Worm (Caenorhabditis elegans) whole organism, L4 larva: Measurements from ENCODE around the gene C25D7.10.

Experiments
- D1046.2 ChIP-seq: fragments of 200-800 bp; sonication (Bioruptor generic); IDR thresholded peaks from 2 replicates; pipeline ENCODE4 v1.3.6; 2022; ENCODE audit warnings: missing genetic modification characterization, missing compliant biosample characterization
- F49E8.2 ChIP-seq: sonication (generic microtip); optimal IDR thresholded peaks from 2 replicates; lab custom pipeline; 2016; ENCODE audit warnings: missing compliant biosample characterization, mild to moderate bottlenecking, missing genetic modification characterization, borderline replicate concordance
- T20F7.1 ChIP-seq: fragments of 200-800 bp; sonication (Bioruptor generic); optimal IDR thresholded peaks from 2 replicates; lab custom pipeline; 2018; ENCODE audit warnings: mild to moderate bottlenecking, missing genetic modification characterization, missing compliant biosample characterization
- Y5F2A.4 ChIP-seq: fragments of 200-800 bp; sonication (Bioruptor generic); optimal IDR thresholded peaks from 2 replicates; lab custom pipeline; 2018; ENCODE audit warnings: mild to moderate bottlenecking, missing genetic modification characterization, missing compliant biosample characterization
- Y75B8A.6 ChIP-seq: fragments of 200-800 bp; sonication (Bioruptor generic); IDR thresholded peaks from 2 replicates; pipeline ENCODE4 v1.3.6; 2022; ENCODE audit warnings: missing genetic modification reagents, missing genetic modification characterization, missing compliant biosample characterization
- ZK546.5 ChIP-seq, 2 experiments: sonication (generic microtip); optimal IDR thresholded peaks; 2 replicates each; lab custom pipeline; 2017; ENCODE audit warnings: missing biosample characterization in 2 of 2, missing genetic modification characterization in 2 of 2
- aha-1 ChIP-seq: fragments of 150-350 bp; peaks from one replicate; lab custom pipeline; 2014; ENCODE audit warnings: missing biosample characterization, missing genetic modification characterization
- aly-2 ChIP-seq: sonication (generic microtip); optimal IDR thresholded peaks from 2 replicates; lab custom pipeline; 2018; ENCODE audit warnings: missing biosample characterization, missing genetic modification characterization
- ceh-20 ChIP-seq: fragments of 200-800 bp; sonication (Bioruptor generic); IDR thresholded peaks from 2 replicates; pipeline ENCODE4 v1.3.6; 2022; ENCODE audit warnings: missing genetic modification reagents, missing genetic modification characterization, missing compliant biosample characterization
- daf-16 ChIP-seq, 3 experiments: sonication (generic microtip); optimal IDR thresholded peaks; 2 replicates each; lab custom pipeline; 2016 to 2017; ENCODE audit warnings: missing genetic modification characterization in 3 of 3, missing genetic modification reagents in 3 of 3, mild to moderate bottlenecking in 2 of 3, missing compliant biosample characterization in 2 of 3, missing biosample characterization in 1 of 3, moderate library complexity in 1 of 3
- daf-19 ChIP-seq: fragments of 200-800 bp; sonication (Bioruptor generic); conservative IDR thresholded peaks from 2 replicates; pipeline ENCODE4 v1.3.6; 2022; ENCODE audit warnings: missing genetic modification characterization, missing compliant biosample characterization
- daf-8 ChIP-seq: fragments of 200-800 bp; sonication (Bioruptor generic); IDR thresholded peaks from 2 replicates; pipeline ENCODE4 v1.3.6; 2022; ENCODE audit warnings: missing genetic modification characterization, missing compliant biosample characterization
- dmd-6 ChIP-seq: fragments of 200-800 bp; sonication (Bioruptor generic); IDR thresholded peaks from 2 replicates; pipeline ENCODE4 v1.3.6; 2022; ENCODE audit warnings: missing genetic modification reagents, missing genetic modification characterization, missing compliant biosample characterization
- dmd-9 ChIP-seq: fragments of 200-800 bp; sonication (Bioruptor generic); IDR thresholded peaks from 2 replicates; pipeline ENCODE4 v1.3.6; 2022; ENCODE audit warnings: missing genetic modification reagents, missing genetic modification characterization, missing compliant biosample characterization
- dve-1 ChIP-seq: sonication (generic microtip); optimal IDR thresholded peaks from 2 replicates; lab custom pipeline; 2017; ENCODE audit warnings: antibody characterized with exemption, mild to moderate bottlenecking, missing genetic modification characterization, missing compliant biosample characterization; ENCODE audit not compliant: insufficient read depth
- hif-1 ChIP-seq, 2 experiments: sonication (generic microtip); optimal IDR thresholded peaks; 2 replicates each; lab custom pipeline; 2016 to 2017; ENCODE audit warnings: missing compliant biosample characterization in 2 of 2, missing genetic modification characterization in 2 of 2, missing genetic modification reagents in 2 of 2, missing genotype in 2 of 2, mild to moderate bottlenecking in 1 of 2
- hmg-1.1 ChIP-seq: fragments of 200-800 bp; sonication (Bioruptor generic); IDR thresholded peaks from 2 replicates; pipeline ENCODE4 v1.3.6; 2022; ENCODE audit warnings: missing genetic modification reagents, missing genetic modification characterization, missing compliant biosample characterization
- jun-1 ChIP-seq: fragments of 150-350 bp; optimal IDR thresholded peaks from 2 replicates; lab custom pipeline; 2014; ENCODE audit warnings: missing biosample characterization, missing genetic modification reagents, missing genetic modification characterization
- lin-38 ChIP-seq: fragments of 200-800 bp; sonication (Bioruptor generic); IDR thresholded peaks from 2 replicates; pipeline ENCODE4 v1.3.6; 2022; ENCODE audit warnings: missing genetic modification reagents, missing genetic modification characterization, missing compliant biosample characterization
- madf-9 ChIP-seq: fragments of 200-800 bp; sonication (Bioruptor generic); conservative IDR thresholded peaks from 2 replicates; pipeline ENCODE4 v1.3.6; 2022; ENCODE audit warnings: missing genetic modification reagents, missing genetic modification characterization, missing compliant biosample characterization
- mdl-1 ChIP-seq, 2 experiments: fragments of 150-350 bp in 1 of 2; sonication (generic microtip) in 1 of 2; optimal IDR thresholded peaks; 2 replicates each; lab custom pipeline; 2014 to 2017; ENCODE audit warnings: missing biosample characterization in 2 of 2, missing genetic modification characterization in 2 of 2
- mep-1 ChIP-seq: fragments of 150-350 bp; sonication (generic microtip); optimal IDR thresholded peaks from 3 replicates; lab custom pipeline; 2014; ENCODE audit warnings: missing biosample characterization, missing genetic modification characterization
- mxl-3 ChIP-seq: fragments of 200-800 bp; sonication (Bioruptor generic); optimal IDR thresholded peaks from 2 replicates; lab custom pipeline; 2018; ENCODE audit warnings: mild to moderate bottlenecking, missing genetic modification characterization, missing compliant biosample characterization
- nhr-10 ChIP-seq: fragments of 150-350 bp; optimal IDR thresholded peaks from 2 replicates; lab custom pipeline; 2014; ENCODE audit warnings: missing biosample characterization, missing genetic modification characterization
- nhr-28 ChIP-seq: fragments of 150-350 bp; optimal IDR thresholded peaks from 2 replicates; lab custom pipeline; 2014; ENCODE audit warnings: missing biosample characterization, missing genetic modification characterization
- nhr-76 ChIP-seq: fragments of 150-350 bp; optimal IDR thresholded peaks from 2 replicates; lab custom pipeline; 2014; ENCODE audit warnings: missing biosample characterization, missing genetic modification characterization
- pha-4 ChIP-seq, 2 experiments: fragments of 150-350 bp in 1 of 2; fragments of 200-800 bp in 1 of 2; sonication (Bioruptor generic) in 1 of 2; IDR thresholded peaks in 1 of 2; optimal IDR thresholded peaks in 1 of 2; 2 replicates each; pipeline versions ENCODE4 v1.3.6 to Lab custom; 2014 to 2022; ENCODE audit warnings: missing genetic modification characterization in 2 of 2, missing genetic modification reagents in 2 of 2, missing biosample characterization in 1 of 2, missing compliant biosample characterization in 1 of 2
- pqm-1 ChIP-seq: sonication (generic microtip); optimal IDR thresholded peaks from 2 replicates; lab custom pipeline; 2017; ENCODE audit warnings: missing biosample characterization, missing genetic modification characterization
- set-16 ChIP-seq: fragments of 200-800 bp; sonication (Bioruptor generic); IDR thresholded peaks from 2 replicates; pipeline ENCODE4 v1.3.6; 2022; ENCODE audit warnings: missing genetic modification reagents, missing genetic modification characterization, missing compliant biosample characterization
- snpc-1.2 ChIP-seq: fragments of 200-800 bp; sonication (Bioruptor generic); IDR thresholded peaks from 2 replicates; pipeline ENCODE4 v1.3.6; 2022; ENCODE audit warnings: missing genetic modification reagents, missing genetic modification characterization, missing compliant biosample characterization
- spr-3 ChIP-seq: fragments of 200-800 bp; sonication (Bioruptor generic); optimal IDR thresholded peaks from 2 replicates; lab custom pipeline; 2018; ENCODE audit warnings: mild to moderate bottlenecking, missing genetic modification characterization, missing compliant biosample characterization
- tag-97 ChIP-seq: fragments of 200-800 bp; sonication (Bioruptor generic); IDR thresholded peaks from 2 replicates; pipeline ENCODE4 v1.3.6; 2022; ENCODE audit warnings: missing genetic modification characterization, missing compliant biosample characterization
- tra-1 ChIP-seq: fragments of 200-800 bp; sonication (Bioruptor generic); IDR thresholded peaks from 2 replicates; pipeline ENCODE4 v1.3.6; 2022; ENCODE audit warnings: missing genetic modification reagents, missing genetic modification characterization, missing compliant biosample characterization
- unc-130 ChIP-seq: sonication (generic microtip); optimal IDR thresholded peaks from 2 replicates; lab custom pipeline; 2016; ENCODE audit warnings: missing genetic modification reagents, missing genetic modification characterization, missing compliant biosample characterization
- unc-62 ChIP-seq, 3 experiments: fragments of 150-350 bp in 1 of 3; sonication (generic microtip); optimal IDR thresholded peaks in 2 of 3; peaks in 1 of 3; 1 replicate in 1 of 3; 2 replicates in 2 of 3; lab custom pipeline; 2014 to 2017; ENCODE audit warnings: missing biosample characterization in 3 of 3, missing genetic modification characterization in 3 of 3, missing genetic modification reagents in 3 of 3, missing genotype in 1 of 3
- zip-11 ChIP-seq: fragments of 200-800 bp; sonication (Bioruptor generic); IDR thresholded peaks from 2 replicates; pipeline ENCODE4 v1.3.6; 2022; ENCODE audit warnings: missing genetic modification characterization, missing compliant biosample characterization
- ztf-11 ChIP-seq: fragments of 150-350 bp; optimal IDR thresholded peaks from 2 replicates; lab custom pipeline; 2014; ENCODE audit warnings: missing biosample characterization, missing genetic modification characterization
- ztf-7 ChIP-seq: fragments of 150-350 bp; optimal IDR thresholded peaks from 2 replicates; lab custom pipeline; 2014; ENCODE audit warnings: missing biosample characterization, missing genetic modification characterization

The C25D7.10 gene

DNA sequence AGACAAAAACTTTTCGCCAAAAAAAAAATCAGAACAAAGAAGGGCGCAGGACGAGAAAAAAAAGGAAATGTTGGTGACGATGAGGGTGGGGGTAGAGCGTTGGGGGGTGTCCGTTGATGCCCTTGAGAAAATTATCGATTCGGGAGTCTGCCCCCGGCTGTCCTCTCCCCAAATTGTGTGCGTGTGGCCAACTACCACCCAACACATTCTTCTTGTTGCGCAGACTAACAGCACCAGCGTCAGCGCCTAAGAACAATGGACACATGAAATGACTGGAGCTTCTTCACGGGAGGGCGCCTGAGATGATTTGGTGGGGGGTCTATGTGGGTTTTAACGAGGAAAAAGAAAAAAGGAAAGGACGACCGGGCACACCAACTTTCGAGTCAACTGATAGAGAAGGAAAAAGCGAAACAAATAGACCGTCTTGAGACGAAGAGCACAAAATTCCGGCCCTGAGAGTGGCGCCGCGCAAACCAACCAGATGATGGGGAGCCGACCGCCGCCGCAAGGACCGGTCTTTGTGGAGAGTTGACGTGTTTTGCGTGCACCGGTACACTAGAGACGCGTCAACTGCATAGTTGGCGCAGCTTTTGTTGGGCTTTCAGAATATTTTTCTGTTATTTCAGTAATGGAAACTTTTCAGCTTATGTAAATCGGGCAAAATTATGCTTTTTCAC, 2.1 kb upstream of the C25D7.10 start, which contains the start of gene C25D7.9 (continued):
- TF ChIP-seq spr-3 (GFP tag; lab: Kevin White, UChicago), result peak; percentile 38
- no peak for TF ChIP-seq T20F7.1 (GFP tag; lab: Kevin White, UChicago)
- no peak for TF ChIP-seq mxl-3
- no peak for TF ChIP-seq Y5F2A.4 (GFP tag; lab: Kevin White, UChicago)
- TF ChIP-seq Y75B8A.6 (GFP tag; lab: Robert Waterston, UW), result no peak
- no peak for TF ChIP-seq nhr-28
- TF ChIP-seq nhr-76 (tag; lab: Kevin White, UChicago), result no peak
- no peak for TF ChIP-seq pqm-1 (tag; lab: Kevin White, UChicago)
- peak; percentile 28 for TF ChIP-seq mep-1 (tag; lab: Kevin White, UChicago)
- TF ChIP-seq dve-1 (tag; lab: Kevin White, UChicago), result peak; percentile 26
- TF ChIP-seq set-16 (GFP tag; lab: Robert Waterston, UW), result peak; percentile 52
- 0 out of 2 replicates have a peak, but pooled peaks have one; percentile 7 for TF ChIP-seq lin-38 (GFP tag; lab: Robert Waterston, UW)
- TF ChIP-seq tra-1, result no peak
- no peak for TF ChIP-seq nhr-10 (tag; lab: Kevin White, UChicago)
- TF ChIP-seq dmd-6 (GFP tag; lab: Robert Waterston, UW), result peak; percentile 7; the same call in 1 of the 2 replicates
- no peak for TF ChIP-seq ceh-20 (GFP tag; lab: Robert Waterston, UW)
- no peak for TF ChIP-seq aly-2 (tag; lab: Kevin White, UChicago)
- TF ChIP-seq madf-9 (GFP tag; lab: Robert Waterston, UW), result no peak
- TF ChIP-seq dmd-9 (GFP tag; lab: Robert Waterston, UW), result peak; percentile 49; the same call in 1 of the 2 replicates
- TF ChIP-seq jun-1 (tag; lab: Kevin White, UChicago), result no peak
- no peak for TF ChIP-seq D1046.2 (GFP tag; lab: Robert Waterston, UW)

DNA sequence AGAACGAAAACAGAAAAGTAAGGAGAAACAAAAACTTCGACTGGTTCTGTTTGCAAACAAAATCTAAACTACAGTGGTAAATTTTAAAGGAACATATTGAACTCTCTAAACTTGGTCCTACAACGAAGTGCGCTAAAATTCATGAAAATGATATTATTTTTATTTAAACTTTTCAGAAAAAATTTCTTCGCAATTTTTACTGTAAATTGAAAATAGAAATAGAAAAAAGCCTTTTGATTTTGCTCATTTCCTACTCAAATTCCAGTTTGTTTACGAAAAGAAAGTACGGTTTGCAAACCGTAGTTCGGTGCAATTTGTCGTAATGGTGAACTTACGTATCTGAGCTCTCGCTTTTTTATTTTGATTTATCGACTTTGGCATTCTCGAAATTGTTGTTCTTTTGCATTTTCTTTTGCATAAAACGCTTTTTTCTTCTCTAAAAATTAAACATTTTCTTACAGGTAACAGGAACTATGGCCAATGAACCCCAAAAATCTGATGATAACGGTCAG, 1.4 kb upstream of the C25D7.10 start, which contains the start of gene otub-1:
Gene otub-1, plus strand, starts transcription at position 462 of the 512 bp plus-strand sequence.
- TF ChIP-seq daf-16 (GFP tag; optimal IDR thresholded peaks at IDR 0.05; lab: Kevin White, UChicago) (no peak), daf-16 (tag; optimal IDR thresholded peaks at IDR 0.05; lab: Kevin White, UChicago) (peak; percentile 1), set-16 (GFP tag; lab: Robert Waterston, UW) (no peak), unc-130 (GFP tag; lab: Kevin White, UChicago) (peak; percentile 75), aha-1 (peak; percentile 81), hmg-1.1 (GFP tag; lab: Robert Waterston, UW) (no peak), unc-62 (GFP tag; optimal IDR thresholded peaks at IDR 0.05 in 1 of 2; lab: Kevin White, UChicago) (peak in 1 of 2 experiments; percentile 47), unc-62 (tag; optimal IDR thresholded peaks at IDR 0.05; lab: Kevin White, UChicago) (no peak)

DNA sequence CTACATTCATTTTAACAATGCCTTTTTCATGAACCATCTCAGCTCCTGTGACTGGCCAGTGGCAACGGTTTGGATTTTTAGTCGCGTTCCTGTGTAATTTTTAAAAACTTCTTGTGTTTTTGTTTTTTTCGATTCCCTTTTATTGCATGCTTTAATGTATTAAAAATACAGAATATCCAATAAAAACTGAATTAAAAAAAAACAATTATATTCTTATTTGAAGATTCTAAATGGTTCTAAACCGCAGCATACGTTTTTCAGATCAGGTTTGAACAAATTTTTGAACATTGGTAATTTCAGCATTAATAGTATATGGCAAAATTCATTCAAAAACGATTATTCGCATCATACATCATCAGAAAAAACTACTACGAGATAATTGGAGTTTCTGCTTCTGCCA, 1.1 kb downstream of the C25D7.10 start, which contains the start of gene dnj-3:
Gene dnj-3, plus strand, starts transcription at position 301 of the 400 bp plus-strand sequence.
- TF ChIP-seq unc-62 (GFP tag; optimal IDR thresholded peaks at IDR 0.05 in 1 of 2; lab: Kevin White, UChicago) (no peak), unc-62 (tag; optimal IDR thresholded peaks at IDR 0.05; lab: Kevin White, UChicago) (no peak), daf-19 (no peak), hif-1 (tag; optimal IDR thresholded peaks at IDR 0.05; lab: Kevin White, UChicago) (no peak), tag-97 (GFP tag; lab: Robert Waterston, UW) (no peak), dve-1 (tag; lab: Kevin White, UChicago) (no peak), F49E8.2 (tag; lab: Kevin White, UChicago) (no peak), dmd-9 (GFP tag; lab: Robert Waterston, UW) (no peak), ceh-20 (GFP tag; lab: Robert Waterston, UW) (no peak), daf-8 (GFP tag; lab: Robert Waterston, UW) (no peak), ztf-7 (no peak), pha-4 (GFP tag; IDR thresholded peaks at IDR 0.05; lab: Robert Waterston, UW) (no peak), pha-4 (tag; optimal IDR thresholded peaks at IDR 0.05; lab: Kevin White, UChicago) (no peak), snpc-1.2 (GFP tag; lab: Robert Waterston, UW) (no peak), ztf-11 (tag; lab: Kevin White, UChicago) (no peak), ZK546.5 (tag; optimal IDR thresholded peaks at IDR 0.05; lab: Kevin White, UChicago) (no peak), mdl-1 (tag; optimal IDR thresholded peaks at IDR 0.05; lab: Kevin White, UChicago) (no peak), zip-11 (no peak), madf-9 (GFP tag; lab: Robert Waterston, UW) (no peak), pqm-1 (tag; lab: Kevin White, UChicago) (no peak)
